Fruit fly (Drosophila melanogaster) whole organism, embryonic: ENCODE data around the gene CG11562.
A peak's percentile ranks its signal among the peaks of the same experiment; 100 is the strongest.

ENCODE experiments used
- Adf1 ChIP-seq: fragments of 200-800 bp; sonication (Bioruptor generic); IDR thresholded peaks from 2 replicates; pipeline ENCODE4 v1.3.6; 2022; ENCODE audit warnings: missing biosample characterization, missing genetic modification characterization
- Atf6 ChIP-seq: fragments of 200-800 bp; sonication (Bioruptor generic); IDR thresholded peaks from 2 replicates; pipeline ENCODE4 v1.3.6; 2022; ENCODE audit warnings: missing biosample characterization, missing genetic modification characterization
- CG10321 ChIP-seq: fragments of 200-800 bp; sonication (Bioruptor generic); IDR thresholded peaks from 2 replicates; pipeline ENCODE4 v1.3.6; 2022; ENCODE audit warnings: missing biosample characterization, missing genetic modification characterization
- CG10979 ChIP-seq: fragments of 200-800 bp; sonication (Bioruptor generic); optimal IDR thresholded peaks from 2 replicates; lab custom pipeline; 2018; ENCODE audit warnings: missing biosample characterization, mild to moderate bottlenecking, missing genetic modification characterization, moderate library complexity
- CG12744 ChIP-seq: fragments of 200-800 bp; sonication (Bioruptor generic); optimal IDR thresholded peaks from 2 replicates; lab custom pipeline; 2016; ENCODE audit warnings: missing biosample characterization, missing genetic modification characterization
- CG13296 ChIP-seq: fragments of 200-800 bp; sonication (Bioruptor generic); optimal IDR thresholded peaks from 3 replicates; lab custom pipeline; 2018; ENCODE audit warnings: missing biosample characterization, mild to moderate bottlenecking, missing genetic modification characterization
- CG16863 ChIP-seq: fragments of 200-800 bp; sonication (Bioruptor generic); optimal IDR thresholded peaks from 3 replicates; lab custom pipeline; 2016; ENCODE audit warnings: missing biosample characterization, missing genetic modification characterization
- CG18011 ChIP-seq: fragments of 200-800 bp; sonication (Bioruptor generic); optimal IDR thresholded peaks from 2 replicates; lab custom pipeline; 2017; ENCODE audit warnings: missing biosample characterization, missing genetic modification characterization, mild to moderate bottlenecking, moderate library complexity, missing genotype
- CG2120 ChIP-seq: fragments of 200-800 bp; sonication (Bioruptor generic); optimal IDR thresholded peaks from 3 replicates; lab custom pipeline; 2016; ENCODE audit warnings: missing biosample characterization, missing genetic modification characterization
- CG2199 ChIP-seq: fragments of 200-800 bp; sonication (Bioruptor generic); IDR thresholded peaks from 3 replicates; pipeline ENCODE4 v1.3.6; 2022; ENCODE audit warnings: missing biosample characterization, missing genetic modification characterization
- CG30020 ChIP-seq: fragments of 200-800 bp; optimal IDR thresholded peaks from 2 replicates; lab custom pipeline; 2019; ENCODE audit warnings: missing biosample characterization, mild to moderate bottlenecking, missing genetic modification characterization, moderate library complexity
- CG3065 ChIP-seq: fragments of 200-800 bp; sonication (Bioruptor generic); optimal IDR thresholded peaks from 2 replicates; lab custom pipeline; 2016; ENCODE audit warnings: missing biosample characterization, missing genetic modification characterization
- CG33557 ChIP-seq: fragments of 200-800 bp; sonication (Bioruptor generic); optimal IDR thresholded peaks from 2 replicates; lab custom pipeline; 2019; ENCODE audit warnings: missing biosample characterization, mild to moderate bottlenecking, missing genetic modification characterization, moderate library complexity
- CG3847 ChIP-seq: fragments of 200-800 bp; sonication (Bioruptor generic); IDR thresholded peaks from 2 replicates; pipeline ENCODE4 v1.3.6; 2022; ENCODE audit warnings: missing biosample characterization, missing genetic modification characterization
- CG42726 ChIP-seq: fragments of 200-800 bp; sonication (Bioruptor generic); IDR thresholded peaks from 2 replicates; pipeline ENCODE4 v1.3.6; 2022; ENCODE audit warnings: missing biosample characterization, missing genetic modification characterization; ENCODE audit not compliant: partially characterized antibody
- CG4617 ChIP-seq: fragments of 200-800 bp; sonication (Bioruptor generic); optimal IDR thresholded peaks from 3 replicates; lab custom pipeline; 2016; ENCODE audit warnings: missing biosample characterization, missing genetic modification characterization, borderline replicate concordance
- CG6175 ChIP-seq: fragments of 200-800 bp; sonication (Bioruptor generic); IDR thresholded peaks from 3 replicates; pipeline ENCODE4 v1.3.6; 2022; ENCODE audit warnings: missing biosample characterization, missing genetic modification characterization
- CG6854 ChIP-seq: fragments of 200-800 bp; sonication (Bioruptor generic); optimal IDR thresholded peaks from 3 replicates; lab custom pipeline; 2017; ENCODE audit warnings: missing biosample characterization, mild to moderate bottlenecking, missing genetic modification characterization
- CG7786 ChIP-seq: fragments of 200-800 bp; sonication (Bioruptor generic); optimal IDR thresholded peaks from 2 replicates; lab custom pipeline; 2016; ENCODE audit warnings: missing biosample characterization, missing genetic modification characterization
- CG7839 ChIP-seq: fragments of 200-800 bp; sonication (Bioruptor generic); optimal IDR thresholded peaks from 3 replicates; lab custom pipeline; 2018; ENCODE audit warnings: missing biosample characterization, mild to moderate bottlenecking, missing genetic modification characterization, moderate library complexity
- CG9797 ChIP-seq: fragments of 200-800 bp; sonication (Bioruptor generic); optimal IDR thresholded peaks from 3 replicates; lab custom pipeline; 2018; ENCODE audit warnings: missing biosample characterization, mild to moderate bottlenecking, missing genetic modification characterization
- D19B ChIP-seq: fragments of 200-800 bp; sonication (Bioruptor generic); optimal IDR thresholded peaks from 2 replicates; lab custom pipeline; 2017; ENCODE audit warnings: missing biosample characterization, mild to moderate bottlenecking, missing genetic modification characterization
- Dbx ChIP-seq: fragments of 200-800 bp; sonication (Bioruptor generic); IDR thresholded peaks from 3 replicates; pipeline ENCODE4 v1.3.6; 2022; ENCODE audit warnings: missing biosample characterization, missing genetic modification characterization
- Dip2 ChIP-seq: fragments of 200-800 bp; sonication (Bioruptor generic); IDR thresholded peaks from 2 replicates; pipeline ENCODE4 v1.3.6; 2022; ENCODE audit warnings: missing biosample characterization, missing genetic modification characterization
- Dip3 ChIP-seq: fragments of 200-800 bp; sonication (Bioruptor generic); optimal IDR thresholded peaks from 3 replicates; lab custom pipeline; 2016; ENCODE audit warnings: missing biosample characterization, missing genetic modification characterization
- Hr78 ChIP-seq, 2 experiments: fragments of 200-800 bp in 1 of 2; fragments of >200 bp in 1 of 2; sonication (Bioruptor generic) in 1 of 2; optimal IDR thresholded peaks; 2 replicates each; lab custom pipeline; 2017 to 2019; ENCODE audit warnings: missing biosample characterization in 2 of 2, missing genetic modification characterization in 2 of 2, mild to moderate bottlenecking in 1 of 2, moderate library complexity in 1 of 2
- Jarid2 ChIP-seq: fragments of 200-800 bp; sonication (Bioruptor generic); optimal IDR thresholded peaks from 3 replicates; lab custom pipeline; 2017; ENCODE audit warnings: mild to moderate bottlenecking, missing biosample characterization, missing genetic modification reagents, missing genetic modification characterization
- Lhr ChIP-seq: fragments of 200-800 bp; sonication (Bioruptor generic); optimal IDR thresholded peaks from 3 replicates; lab custom pipeline; 2017; ENCODE audit warnings: mild to moderate bottlenecking, missing biosample characterization, missing genetic modification reagents, missing genetic modification characterization
- MESR4 ChIP-seq: fragments of 200-800 bp; sonication (Bioruptor generic); optimal IDR thresholded peaks from 2 replicates; lab custom pipeline; 2018; ENCODE audit warnings: missing biosample characterization, mild to moderate bottlenecking, missing genetic modification characterization, moderate library complexity
- Nf-YB ChIP-seq: fragments of 200-800 bp; sonication (Bioruptor generic); optimal IDR thresholded peaks from 3 replicates; lab custom pipeline; 2019; ENCODE audit warnings: missing biosample characterization, mild to moderate bottlenecking, missing genetic modification characterization, moderate library complexity
- NfI ChIP-seq: fragments of 200-800 bp; sonication (Bioruptor generic); optimal IDR thresholded peaks from 3 replicates; lab custom pipeline; 2018; ENCODE audit warnings: missing biosample characterization, mild to moderate bottlenecking, missing genetic modification characterization, moderate library complexity
- Rx ChIP-seq: fragments of 200-800 bp; sonication (Bioruptor generic); IDR thresholded peaks from 2 replicates; pipeline ENCODE4 v1.3.6; 2022; ENCODE audit warnings: missing biosample characterization, missing genetic modification characterization
- Spps ChIP-seq: fragments of 200-800 bp; sonication (Bioruptor generic); optimal IDR thresholded peaks from 2 replicates; lab custom pipeline; 2018; ENCODE audit warnings: missing biosample characterization, mild to moderate bottlenecking, missing genetic modification characterization
- Sry-δ ChIP-seq: fragments of 200-800 bp; sonication (Bioruptor generic); optimal IDR thresholded peaks from 2 replicates; lab custom pipeline; 2016; ENCODE audit warnings: missing biosample characterization, missing genetic modification characterization
- az2 ChIP-seq: fragments of 200-800 bp; sonication (Bioruptor generic); optimal IDR thresholded peaks from 3 replicates; lab custom pipeline; 2016; ENCODE audit warnings: missing biosample characterization, missing genetic modification characterization
- bbx ChIP-seq: fragments of 200-800 bp; sonication (Bioruptor generic); IDR thresholded peaks from 2 replicates; pipeline ENCODE4 v1.3.6; 2022; ENCODE audit warnings: missing biosample characterization, missing genetic modification characterization; ENCODE audit not compliant: partially characterized antibody
- br ChIP-seq: fragments of >200 bp; optimal IDR thresholded peaks from 2 replicates; lab custom pipeline; 2017
- chm ChIP-seq: fragments of 200-800 bp; sonication (Bioruptor generic); IDR thresholded peaks from 2 replicates; pipeline ENCODE4 v1.3.6; 2022; ENCODE audit warnings: missing biosample characterization, missing genetic modification characterization
- ci ChIP-seq: fragments of 200-800 bp; sonication (Bioruptor generic); IDR thresholded peaks from 3 replicates; pipeline ENCODE4 v1.3.6; 2022; ENCODE audit warnings: missing biosample characterization, missing genetic modification characterization
- dmrt99B ChIP-seq: fragments of 200-800 bp; sonication (Bioruptor generic); optimal IDR thresholded peaks from 2 replicates; lab custom pipeline; 2018; ENCODE audit warnings: missing biosample characterization, mild to moderate bottlenecking, missing genetic modification characterization, moderate library complexity
- fd96Cb ChIP-seq: fragments of 200-800 bp; sonication (Bioruptor generic); optimal IDR thresholded peaks from 2 replicates; lab custom pipeline; 2018; ENCODE audit warnings: missing biosample characterization, mild to moderate bottlenecking, missing genetic modification characterization, moderate library complexity
- ham ChIP-seq: fragments of 200-800 bp; sonication (Bioruptor generic); IDR thresholded peaks from 2 replicates; pipeline ENCODE4 v1.3.6; 2022; ENCODE audit warnings: missing biosample characterization, missing genetic modification characterization
- knrl ChIP-seq: fragments of 200-800 bp; sonication (Bioruptor generic); IDR thresholded peaks from 3 replicates; pipeline ENCODE4 v1.3.6; 2022; ENCODE audit warnings: missing biosample characterization, missing genetic modification characterization; ENCODE audit not compliant: partially characterized antibody
- nom ChIP-seq: fragments of 200-800 bp; sonication (Bioruptor generic); optimal IDR thresholded peaks from 2 replicates; lab custom pipeline; 2017; ENCODE audit warnings: missing biosample characterization, missing genetic modification characterization, mild to moderate bottlenecking, moderate library complexity, missing genetic modification reagents
- onecut ChIP-seq: fragments of 200-800 bp; sonication (Bioruptor generic); IDR thresholded peaks from 2 replicates; pipeline ENCODE4 v1.3.6; 2022; ENCODE audit warnings: missing biosample characterization, missing genetic modification characterization
- pfk ChIP-seq: fragments of 200-800 bp; sonication (Bioruptor generic); optimal IDR thresholded peaks from 2 replicates; lab custom pipeline; 2018; ENCODE audit warnings: missing biosample characterization, mild to moderate bottlenecking, missing genetic modification characterization, moderate library complexity
- sd ChIP-seq: fragments of 200-800 bp; sonication (Bioruptor generic); optimal IDR thresholded peaks from 3 replicates; lab custom pipeline; 2018; ENCODE audit warnings: missing biosample characterization, mild to moderate bottlenecking, missing genetic modification characterization, moderate library complexity
- usp ChIP-seq: fragments of >200 bp; optimal IDR thresholded peaks from 2 replicates; lab custom pipeline; 2017; ENCODE audit warnings: missing biosample characterization, missing genetic modification characterization
- zen2 ChIP-seq: fragments of 200-800 bp; sonication (Bioruptor generic); IDR thresholded peaks from 3 replicates; pipeline ENCODE4 v1.3.6; 2022; ENCODE audit warnings: missing biosample characterization, missing genetic modification characterization; ENCODE audit not compliant: partially characterized antibody
- zf30C ChIP-seq: fragments of 200-800 bp; sonication (Bioruptor generic); optimal IDR thresholded peaks from 3 replicates; lab custom pipeline; 2018; ENCODE audit warnings: missing biosample characterization, mild to moderate bottlenecking, missing genetic modification characterization

Gene CG11562

DNA sequence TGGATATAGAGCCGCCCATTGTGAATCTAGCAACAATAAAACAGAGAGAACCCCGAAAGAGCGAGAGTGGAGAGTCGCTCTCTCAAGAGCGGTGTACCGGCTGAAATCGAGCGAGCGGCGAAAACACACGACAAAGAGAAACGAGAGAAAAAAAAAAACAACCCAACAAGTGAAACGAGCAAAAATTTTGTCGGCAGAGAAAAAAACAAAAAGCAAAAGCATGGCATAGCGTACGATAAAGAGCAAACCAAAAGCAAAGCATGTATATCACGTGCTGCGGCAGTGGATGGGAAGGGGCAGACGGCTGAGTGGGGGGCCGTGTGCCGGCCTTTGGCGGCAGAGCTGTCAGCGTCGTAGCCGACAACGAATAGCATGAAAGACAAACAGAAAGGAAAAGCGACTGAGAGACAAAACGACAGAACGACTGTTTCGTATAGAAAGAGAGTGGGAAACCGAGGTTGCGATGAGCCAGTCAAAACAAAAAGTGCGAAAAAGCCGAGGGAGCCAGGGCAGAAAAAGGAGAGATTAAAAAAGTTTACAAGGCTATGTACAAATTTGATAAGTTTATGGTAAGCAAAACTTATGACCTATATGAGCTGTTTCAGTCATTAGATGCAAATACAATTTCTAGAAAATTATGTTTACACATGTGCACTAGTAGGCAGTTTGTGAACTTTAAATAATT, 45.4 kb upstream of the CG11562 start (continued):
- TF ChIP-seq CG6175 (no peak), dmrt99B (tag; lab: Kevin White, UChicago) (no peak), ci (GFP tag; lab: Robert Waterston, UW) (no peak), CG3065 (GFP tag; lab: Kevin White, UChicago) (no peak), az2 (GFP tag; lab: Kevin White, UChicago) (no peak), NfI (GFP tag; lab: Kevin White, UChicago) (no peak), CG7786 (no peak), Dip3 (GFP tag; lab: Kevin White, UChicago) (no peak), CG13296 (GFP tag; lab: Kevin White, UChicago) (no peak), Dbx (GFP tag; lab: Robert Waterston, UW) (no peak; the same call in 2 of the 3 replicates), chm (GFP tag; lab: Robert Waterston, UW) (peak; percentile 53; the same call in 1 of the 2 replicates), fd96Cb (no peak), Dip2 (no peak), CG12744 (GFP tag; lab: Kevin White, UChicago) (no peak), nom (peak; percentile 94), Spps (tag; lab: Kevin White, UChicago) (no peak), CG30020 (tag; lab: Kevin White, UChicago) (no peak), Nf-YB (GFP tag; lab: Kevin White, UChicago) (peak; percentile 30), CG9797 (GFP tag; lab: Kevin White, UChicago) (no peak), Jarid2 (GFP tag; lab: Kevin White, UChicago) (no peak), Hr78 (GFP tag; optimal IDR thresholded peaks at IDR 0.05; lab: Kevin White, UChicago) (no peak), Lhr (no peak), D19B (GFP tag; lab: Kevin White, UChicago) (no peak), zf30C (GFP tag; lab: Kevin White, UChicago) (no peak), CG18011 (GFP tag; lab: Kevin White, UChicago) (no peak), Adf1 (GFP tag; lab: Robert Waterston, UW) (peak; percentile 97), MESR4 (no peak), CG7839 (tag; lab: Kevin White, UChicago) (no peak), onecut (GFP tag; lab: Robert Waterston, UW) (peak; percentile 23), ham (GFP tag; lab: Robert Waterston, UW) (no peak), knrl (GFP tag; lab: Robert Waterston, UW) (no peak), br (lab: Kevin White, UChicago) (no peak), CG10979 (tag; lab: Kevin White, UChicago) (no peak), CG16863 (no peak), CG6854 (GFP tag; lab: Kevin White, UChicago) (no peak), CG42726 (GFP tag; lab: Robert Waterston, UW) (no peak), zen2 (peak; percentile 47; the same call in 1 of the 3 replicates), CG2199 (GFP tag; lab: Robert Waterston, UW) (0 out of 3 replicates have a peak, but pooled peaks have one; percentile 37), pfk (no peak), sd (tag; lab: Kevin White, UChicago) (peak; percentile 70), CG3847 (GFP tag; lab: Robert Waterston, UW) (no peak), Rx (GFP tag; lab: Robert Waterston, UW) (no peak), Atf6 (GFP tag; lab: Robert Waterston, UW) (no peak), Sry-δ (GFP tag; lab: Kevin White, UChicago) (no peak), CG4617 (GFP tag; lab: Kevin White, UChicago) (no peak), usp (GFP tag; lab: Kevin White, UChicago) (no peak), CG33557 (GFP tag; lab: Kevin White, UChicago) (no peak), CG2120 (GFP tag; lab: Kevin White, UChicago) (no peak), CG10321 (GFP tag; lab: Robert Waterston, UW) (no peak), bbx (GFP tag; lab: Robert Waterston, UW) (no peak)
